Worm (Caenorhabditis elegans) whole organism, young adult: ENCODE results near the gene F25E5.5.

Experiments used
- B0019.2 ChIP-seq: fragments of 200-800 bp; sonication (Bioruptor generic); conservative IDR thresholded peaks from 2 replicates; pipeline ENCODE4 v1.3.6; 2022; ENCODE audit warnings: missing genetic modification reagents, missing genetic modification characterization, missing compliant biosample characterization
- B0336.3 ChIP-seq: fragments of 200-800 bp; sonication (Bioruptor generic); IDR thresholded peaks from 2 replicates; pipeline ENCODE4 v1.3.6; 2022; ENCODE audit warnings: missing genetic modification characterization, missing compliant biosample characterization
- D2030.7 ChIP-seq: fragments of 200-800 bp; sonication (Bioruptor generic); IDR thresholded peaks from 2 replicates; pipeline ENCODE4 v1.3.6; 2022; ENCODE audit warnings: missing genetic modification reagents, missing genetic modification characterization, missing compliant biosample characterization
- F23B12.7 ChIP-seq: sonication (generic microtip); optimal IDR thresholded peaks from 2 replicates; lab custom pipeline; 2017; ENCODE audit warnings: missing genetic modification characterization, mild to moderate bottlenecking, missing compliant biosample characterization, antibody characterized with exemption, moderate library complexity; ENCODE audit not compliant: insufficient read depth
- F39B2.1 ChIP-seq: fragments of 200-800 bp; sonication (Bioruptor generic); IDR thresholded peaks from 2 replicates; pipeline ENCODE4 v1.3.6; 2022; ENCODE audit warnings: missing genetic modification reagents, missing genetic modification characterization, missing compliant biosample characterization
- F52B5.7 ChIP-seq: sonication (generic microtip); optimal IDR thresholded peaks from 2 replicates; lab custom pipeline; 2016; ENCODE audit warnings: mild to moderate bottlenecking, missing genetic modification characterization, missing compliant biosample characterization
- Y79H2A.3 ChIP-seq: fragments of 200-800 bp; sonication (Bioruptor generic); conservative IDR thresholded peaks from 2 replicates; pipeline ENCODE4 v1.3.6; 2022; ENCODE audit warnings: missing genetic modification reagents, missing genetic modification characterization, missing compliant biosample characterization
- ama-1 ChIP-seq, 3 experiments: fragments of 150-350 bp in 1 of 3; sonication (generic microtip) in 2 of 3; optimal IDR thresholded peaks; 2 replicates each; lab custom pipeline; 2014 to 2018; ENCODE audit warnings: missing biosample characterization in 2 of 3, missing genetic modification characterization in 2 of 3, missing genetic modification reagents in 2 of 3
- aptf-3 ChIP-seq: fragments of 200-800 bp; sonication (Bioruptor generic); IDR thresholded peaks from 2 replicates; pipeline ENCODE4 v1.3.6; 2022; ENCODE audit warnings: missing genetic modification characterization, missing compliant biosample characterization
- athp-1 ChIP-seq: sonication (generic microtip); optimal IDR thresholded peaks from 2 replicates; lab custom pipeline; 2017; ENCODE audit warnings: mild to moderate bottlenecking, missing genetic modification characterization, missing compliant biosample characterization
- attf-5 ChIP-seq: fragments of 200-800 bp; sonication (Bioruptor generic); optimal IDR thresholded peaks from 2 replicates; lab custom pipeline; 2018; ENCODE audit warnings: mild to moderate bottlenecking, missing genetic modification characterization, missing compliant biosample characterization
- bed-1 ChIP-seq: fragments of 200-800 bp; sonication (Bioruptor generic); IDR thresholded peaks from 2 replicates; pipeline ENCODE4 v1.3.6; 2022; ENCODE audit warnings: missing genetic modification reagents, missing genetic modification characterization, missing compliant biosample characterization
- bed-2 ChIP-seq: fragments of 200-800 bp; sonication (Bioruptor generic); IDR thresholded peaks from 2 replicates; pipeline ENCODE4 v1.3.6; 2022; ENCODE audit warnings: missing genetic modification reagents, missing genetic modification characterization, missing compliant biosample characterization
- ccch-3 ChIP-seq: fragments of 200-800 bp; sonication (Bioruptor generic); optimal IDR thresholded peaks from 2 replicates; lab custom pipeline; 2018; ENCODE audit warnings: mild to moderate bottlenecking, missing genetic modification characterization, missing compliant biosample characterization
- cebp-2 ChIP-seq: fragments of 200-800 bp; sonication (Bioruptor generic); IDR thresholded peaks from 2 replicates; pipeline ENCODE4 v1.3.6; 2022; ENCODE audit warnings: missing genetic modification characterization, missing compliant biosample characterization
- ceh-100 ChIP-seq: fragments of 200-800 bp; sonication (Bioruptor generic); IDR thresholded peaks from 2 replicates; pipeline ENCODE4 v1.3.6; 2022; ENCODE audit warnings: missing genetic modification reagents, missing genetic modification characterization, missing compliant biosample characterization
- ceh-27 ChIP-seq: fragments of 200-800 bp; sonication (Bioruptor generic); optimal IDR thresholded peaks from 2 replicates; lab custom pipeline; 2018; ENCODE audit warnings: mild to moderate bottlenecking, missing genetic modification characterization, moderate library complexity, missing compliant biosample characterization
- ceh-79 ChIP-seq: sonication (generic microtip); optimal IDR thresholded peaks from 2 replicates; lab custom pipeline; 2017; ENCODE audit warnings: mild to moderate bottlenecking, missing genetic modification characterization, missing compliant biosample characterization
- chd-7 ChIP-seq: sonication (generic microtip); optimal IDR thresholded peaks from 2 replicates; lab custom pipeline; 2016; ENCODE audit warnings: mild to moderate bottlenecking, missing genetic modification characterization, moderate library complexity, missing compliant biosample characterization
- die-1 ChIP-seq: sonication (generic microtip); optimal IDR thresholded peaks from 2 replicates; lab custom pipeline; 2016; ENCODE audit warnings: missing genotype, mild to moderate bottlenecking, missing genetic modification characterization, missing compliant biosample characterization
- ekl-4 ChIP-seq: fragments of 200-800 bp; sonication (Bioruptor generic); IDR thresholded peaks from 2 replicates; pipeline ENCODE4 v1.3.6; 2022; ENCODE audit warnings: missing genetic modification reagents, missing genetic modification characterization, missing compliant biosample characterization
- gei-17 ChIP-seq: fragments of 200-800 bp; sonication (Bioruptor generic); optimal IDR thresholded peaks from 2 replicates; lab custom pipeline; 2018; ENCODE audit warnings: mild to moderate bottlenecking, missing genetic modification characterization, missing compliant biosample characterization
- hlh-12 ChIP-seq: sonication (generic microtip); optimal IDR thresholded peaks from 2 replicates; lab custom pipeline; 2016; ENCODE audit warnings: missing genetic modification characterization, missing compliant biosample characterization
- hmg-1.2 ChIP-seq: fragments of 200-800 bp; sonication (Bioruptor generic); IDR thresholded peaks from 2 replicates; pipeline ENCODE4 v1.3.6; 2022; ENCODE audit warnings: missing genetic modification reagents, missing genetic modification characterization, missing compliant biosample characterization
- hsf-1 ChIP-seq: fragments of 200-800 bp; sonication (Bioruptor generic); IDR thresholded peaks from 2 replicates; pipeline ENCODE4 v1.3.6; 2022; ENCODE audit warnings: missing genetic modification reagents, missing genetic modification characterization, missing compliant biosample characterization
- lag-1 ChIP-seq: fragments of 200-800 bp; sonication (Bioruptor generic); IDR thresholded peaks from 2 replicates; pipeline ENCODE4 v1.3.6; 2022; ENCODE audit warnings: missing genetic modification reagents, missing genetic modification characterization, missing compliant biosample characterization
- lin-26 ChIP-seq: fragments of 200-800 bp; sonication (Bioruptor generic); IDR thresholded peaks from 2 replicates; pipeline ENCODE4 v1.3.6; 2022; ENCODE audit warnings: missing genetic modification reagents, missing genetic modification characterization, missing compliant biosample characterization
- lin-40 ChIP-seq: sonication (generic microtip); optimal IDR thresholded peaks from 2 replicates; lab custom pipeline; 2016; ENCODE audit warnings: missing genetic modification characterization, mild to moderate bottlenecking, missing compliant biosample characterization, missing genotype, missing genetic modification reagents
- lin-54 ChIP-seq: fragments of 200-800 bp; sonication (Bioruptor generic); optimal IDR thresholded peaks from 2 replicates; lab custom pipeline; 2018; ENCODE audit warnings: mild to moderate bottlenecking, missing genetic modification characterization, missing compliant biosample characterization
- madf-3 ChIP-seq: fragments of 200-800 bp; sonication (Bioruptor generic); IDR thresholded peaks from 2 replicates; pipeline ENCODE4 v1.3.6; 2022; ENCODE audit warnings: missing genetic modification reagents, missing genetic modification characterization, missing compliant biosample characterization
- madf-6 ChIP-seq: fragments of 200-800 bp; sonication (Bioruptor generic); IDR thresholded peaks from 2 replicates; pipeline ENCODE4 v1.3.6; 2022; ENCODE audit warnings: missing genetic modification reagents, missing genetic modification characterization, missing compliant biosample characterization
- mes-4 ChIP-seq: sonication (generic microtip); optimal IDR thresholded peaks from 2 replicates; lab custom pipeline; 2016; ENCODE audit warnings: missing genotype, missing genetic modification characterization, missing compliant biosample characterization
- nfyb-1 ChIP-seq: fragments of 200-800 bp; sonication (Bioruptor generic); IDR thresholded peaks from 2 replicates; pipeline ENCODE4 v1.3.6; 2022; ENCODE audit warnings: missing genetic modification reagents, missing genetic modification characterization, missing compliant biosample characterization
- pbrm-1 ChIP-seq: fragments of 200-800 bp; sonication (Bioruptor generic); IDR thresholded peaks from 2 replicates; pipeline ENCODE4 v1.3.6; 2022; ENCODE audit warnings: missing genetic modification reagents, missing genetic modification characterization, missing compliant biosample characterization
- rcor-1 ChIP-seq: fragments of 200-800 bp; sonication (Bioruptor generic); IDR thresholded peaks from 2 replicates; pipeline ENCODE4 v1.3.6; 2022; ENCODE audit warnings: missing genetic modification reagents, missing genetic modification characterization, missing compliant biosample characterization
- snpc-1.1 ChIP-seq: sonication (generic microtip); optimal IDR thresholded peaks from 2 replicates; lab custom pipeline; 2017; ENCODE audit warnings: missing genetic modification characterization, mild to moderate bottlenecking, missing compliant biosample characterization, antibody characterized with exemption, moderate library complexity, missing genotype, missing genetic modification reagents; ENCODE audit not compliant: insufficient read depth
- snpc-1.3 ChIP-seq: sonication (generic microtip); optimal IDR thresholded peaks from 2 replicates; lab custom pipeline; 2017; ENCODE audit warnings: missing genetic modification characterization, mild to moderate bottlenecking, missing compliant biosample characterization, antibody characterized with exemption, moderate library complexity, missing genotype, missing genetic modification reagents; ENCODE audit not compliant: insufficient read depth
- snpc-3.4 ChIP-seq: sonication (generic microtip); optimal IDR thresholded peaks from 2 replicates; lab custom pipeline; 2017; ENCODE audit warnings: missing genetic modification characterization, mild to moderate bottlenecking, missing compliant biosample characterization, antibody characterized with exemption, moderate library complexity, missing genotype, missing genetic modification reagents
- somi-1 ChIP-seq: fragments of 200-800 bp; sonication (Bioruptor generic); optimal IDR thresholded peaks from 2 replicates; lab custom pipeline; 2018; ENCODE audit warnings: mild to moderate bottlenecking, missing genetic modification characterization, missing compliant biosample characterization
- sptf-2 ChIP-seq: fragments of 200-800 bp; sonication (Bioruptor generic); optimal IDR thresholded peaks from 2 replicates; lab custom pipeline; 2018; ENCODE audit warnings: mild to moderate bottlenecking, missing genetic modification characterization, missing compliant biosample characterization
- tlf-1 ChIP-seq: fragments of 200-800 bp; sonication (Bioruptor generic); optimal IDR thresholded peaks from 2 replicates; lab custom pipeline; 2018; ENCODE audit warnings: mild to moderate bottlenecking, missing genetic modification characterization, missing compliant biosample characterization
- unc-130 ChIP-seq: sonication (generic microtip); optimal IDR thresholded peaks from 2 replicates; lab custom pipeline; 2016; ENCODE audit warnings: missing genetic modification reagents, missing genetic modification characterization, missing compliant biosample characterization
- xnd-1 ChIP-seq: sonication (generic microtip); optimal IDR thresholded peaks from 2 replicates; lab custom pipeline; 2016; ENCODE audit warnings: missing genotype, missing genetic modification reagents, missing genetic modification characterization, missing compliant biosample characterization
- zim-3 ChIP-seq: sonication (generic microtip); optimal IDR thresholded peaks from 2 replicates; lab custom pipeline; 2017; ENCODE audit warnings: mild to moderate bottlenecking, missing genetic modification characterization, moderate library complexity, missing compliant biosample characterization
- ztf-18 ChIP-seq: sonication (generic microtip); optimal IDR thresholded peaks from 2 replicates; lab custom pipeline; 2016; ENCODE audit warnings: missing genotype, mild to moderate bottlenecking, missing genetic modification characterization, missing compliant biosample characterization
- ztf-22 ChIP-seq: fragments of 200-800 bp; sonication (Bioruptor generic); optimal IDR thresholded peaks from 2 replicates; lab custom pipeline; 2018; ENCODE audit warnings: mild to moderate bottlenecking, missing genetic modification characterization, moderate library complexity, missing compliant biosample characterization

The F25E5.5 gene

ce11 chrV:7434805-7435363 is 12.2 kb upstream of the F25E5.5 start (continued):
- TF ChIP-seq hmg-1.2 (GFP tag; lab: Robert Waterston, UW) = peak; percentile 32; the same call in 1 of the 2 replicates
- no peak for TF ChIP-seq ceh-100
- no peak for TF ChIP-seq pbrm-1
- TF ChIP-seq ekl-4 (GFP tag; lab: Robert Waterston, UW) = no peak; the same call in 1 of the 2 replicates
- TF ChIP-seq unc-130 (GFP tag; lab: Kevin White, UChicago) = no peak
- no peak for TF ChIP-seq athp-1
- TF ChIP-seq ztf-22 (GFP tag; lab: Kevin White, UChicago) = no peak
- TF ChIP-seq madf-3 (GFP tag; lab: Robert Waterston, UW) = no peak
- TF ChIP-seq B0019.2 = no peak
- TF ChIP-seq B0336.3 (GFP tag; lab: Robert Waterston, UW) = no peak
- peak; percentile 52 for TF ChIP-seq ceh-27
- peak; percentile 55 for TF ChIP-seq nfyb-1
- no peak for TF ChIP-seq ccch-3 (GFP tag; lab: Kevin White, UChicago)
- peak; percentile 13 for TF ChIP-seq tlf-1 (GFP tag; lab: Kevin White, UChicago)
- TF ChIP-seq lin-40 (tag; lab: Kevin White, UChicago) = peak; percentile 26
- no peak for TF ChIP-seq hlh-12 (tag; lab: Kevin White, UChicago)
- peak; percentile 9 for TF ChIP-seq lin-54 (GFP tag; lab: Kevin White, UChicago)
- peak; percentile 25 for TF ChIP-seq chd-7 (tag; lab: Kevin White, UChicago)
- no peak for TF ChIP-seq snpc-1.3 (tag; lab: Kevin White, UChicago)
- TF ChIP-seq gei-17 = no peak
- no peak for TF ChIP-seq madf-6 (GFP tag; lab: Robert Waterston, UW)
- no peak for TF ChIP-seq xnd-1
- TF ChIP-seq somi-1 (GFP tag; lab: Kevin White, UChicago) = peak; percentile 50
- no peak for TF ChIP-seq lag-1 (GFP tag; lab: Robert Waterston, UW)
- TF ChIP-seq ztf-18 (tag; lab: Kevin White, UChicago) = no peak
- TF ChIP-seq attf-5 (GFP tag; lab: Kevin White, UChicago) = peak; percentile 32
- no peak for TF ChIP-seq D2030.7 (GFP tag; lab: Robert Waterston, UW)
- no peak for TF ChIP-seq die-1 (tag; lab: Kevin White, UChicago)
- no peak for TF ChIP-seq Y79H2A.3 (GFP tag; lab: Robert Waterston, UW)
- TF ChIP-seq ceh-79 = no peak
- TF ChIP-seq snpc-1.1 (tag; lab: Kevin White, UChicago) = no peak
- TF ChIP-seq bed-1 (GFP tag; lab: Robert Waterston, UW) = no peak
- no peak for TF ChIP-seq cebp-2 (GFP tag; lab: Robert Waterston, UW)
- TF ChIP-seq, all 124 proteins: peak for 21

- no peak for TF ChIP-seq snpc-3.4 (tag; lab: Kevin White, UChicago)
- TF ChIP-seq sptf-2 (GFP tag; lab: Kevin White, UChicago) = no peak
- TF ChIP-seq F39B2.1 (GFP tag; lab: Robert Waterston, UW) = no peak
- TF ChIP-seq aptf-3 (GFP tag; lab: Robert Waterston, UW) = no peak
- TF ChIP-seq F23B12.7 = no peak
- TF ChIP-seq mes-4 = no peak
- no peak for TF ChIP-seq hlh-12 (tag; lab: Kevin White, UChicago)
- TF ChIP-seq rcor-1 (GFP tag; lab: Robert Waterston, UW) = no peak
- no peak for TF ChIP-seq ceh-100
- no peak for TF ChIP-seq bed-2 (GFP tag; lab: Robert Waterston, UW)
- TF ChIP-seq lin-26 = 0 out of 2 replicates have a peak, but pooled peaks have one; percentile 18
- TF ChIP-seq nfyb-1 = 0 out of 2 replicates have a peak, but pooled peaks have one; percentile 15
- peak; percentile 71 for TF ChIP-seq ama-1 (optimal IDR thresholded peaks at IDR 0.05; lab: Kevin White, UChicago)
- no peak for TF ChIP-seq ama-1 (GFP tag; optimal IDR thresholded peaks at IDR 0.05; lab: Kevin White, UChicago)
- TF ChIP-seq hsf-1 (GFP tag; lab: Robert Waterston, UW) = no peak
- TF ChIP-seq F52B5.7 (tag; lab: Kevin White, UChicago) = no peak
- TF ChIP-seq zim-3 = no peak
Observed at ce11 chrV:7435376-7436204, 11.5 kb upstream of the F25E5.5 start, which contains the start of the genes ddo-2 and F25E5.8. ddo-2 (minus strand) TSS chrV:7435705. F25E5.8 (plus strand) TSS chrV:7435930.
